Worm (Caenorhabditis elegans): ENCODE measurements around the gene best-12.
"Not testable (repeated sequence)": the region's sequence is repeated elsewhere in the genome, so short reads cannot be mapped to it uniquely, and the experiment has no call there.

ce11 chrV:16040848-16041247, 8.4 kb upstream of the best-12 start:
- not testable (repeated sequence) for TF ChIP-seq nhr-11 (tag; optimal IDR thresholded peaks at IDR 0.05); pqm-1 (tag; optimal IDR thresholded peaks at IDR 0.05); Y75B8A.6 (GFP tag; IDR thresholded peaks at IDR 0.05); pha-4 (GFP tag; IDR thresholded peaks at IDR 0.05); pha-4 (tag; optimal IDR thresholded peaks at IDR 0.05); daf-12 (tag; optimal IDR thresholded peaks at IDR 0.05); lin-13 (GFP tag; optimal IDR thresholded peaks at IDR 0.05)

Measured in whole organism, L4 larva.